Worm (Caenorhabditis elegans) whole organism, young adult: ENCODE results near the gene srr-4.

Experiments
- D2030.7 ChIP-seq: fragments of 200-800 bp; sonication (Bioruptor generic); IDR thresholded peaks from 2 replicates; pipeline ENCODE4 v1.3.6; 2022; ENCODE audit warnings: missing genetic modification reagents, missing genetic modification characterization, missing compliant biosample characterization
- F23B12.7 ChIP-seq: sonication (generic microtip); optimal IDR thresholded peaks from 2 replicates; lab custom pipeline; 2017; ENCODE audit warnings: missing genetic modification characterization, mild to moderate bottlenecking, missing compliant biosample characterization, antibody characterized with exemption, moderate library complexity; ENCODE audit not compliant: insufficient read depth
- T07F8.4 ChIP-seq: sonication (generic microtip); optimal IDR thresholded peaks from 2 replicates; lab custom pipeline; 2016; ENCODE audit warnings: mild to moderate bottlenecking, missing genetic modification characterization, moderate library complexity, missing compliant biosample characterization
- attf-5 ChIP-seq: fragments of 200-800 bp; sonication (Bioruptor generic); optimal IDR thresholded peaks from 2 replicates; lab custom pipeline; 2018; ENCODE audit warnings: mild to moderate bottlenecking, missing genetic modification characterization, missing compliant biosample characterization
- ets-4 ChIP-seq: fragments of 200-800 bp; sonication (Bioruptor generic); optimal IDR thresholded peaks from 2 replicates; lab custom pipeline; 2018; ENCODE audit warnings: mild to moderate bottlenecking, missing genetic modification characterization, missing compliant biosample characterization
- let-607 ChIP-seq, 2 experiments: fragments of 200-800 bp in 1 of 2; sonication (Bioruptor generic) in 1 of 2; sonication (generic microtip) in 1 of 2; optimal IDR thresholded peaks; 2 replicates each; lab custom pipeline; 2016 to 2018; ENCODE audit warnings: mild to moderate bottlenecking in 2 of 2, missing compliant biosample characterization in 2 of 2, missing genetic modification characterization in 2 of 2, moderate library complexity in 2 of 2, missing genotype in 1 of 2
- mxl-1 ChIP-seq: sonication (generic microtip); optimal IDR thresholded peaks from 2 replicates; lab custom pipeline; 2016; ENCODE audit warnings: missing genetic modification characterization, missing compliant biosample characterization
- sptf-2 ChIP-seq: fragments of 200-800 bp; sonication (Bioruptor generic); optimal IDR thresholded peaks from 2 replicates; lab custom pipeline; 2018; ENCODE audit warnings: mild to moderate bottlenecking, missing genetic modification characterization, missing compliant biosample characterization

DNA sequence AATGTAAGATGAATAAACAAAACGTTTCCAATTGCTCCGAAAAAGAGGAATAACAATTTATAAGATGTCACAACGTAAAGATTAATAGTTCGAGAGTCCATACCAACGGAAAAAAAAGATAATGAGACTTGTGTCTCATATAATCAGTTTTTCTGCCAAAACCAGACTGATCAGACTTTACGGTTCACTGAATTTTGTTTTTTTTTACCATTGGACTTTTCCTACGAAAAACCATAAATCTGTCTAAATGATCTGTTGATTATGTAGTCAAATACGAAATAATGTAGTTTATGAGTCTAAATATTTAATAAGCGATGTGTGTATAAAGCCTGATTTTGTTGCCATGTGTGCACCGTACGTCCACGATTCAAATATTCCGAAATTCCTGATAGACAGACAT is 40.0 kb upstream of the srr-4 start, which contains the start of gene srsx-11:
- TF ChIP-seq let-607 (tag; optimal IDR thresholded peaks at IDR 0.05; lab: Kevin White, UChicago) = no peak
- TF ChIP-seq F23B12.7 (tag; lab: Kevin White, UChicago) = no peak
- no peak for TF ChIP-seq attf-5 (GFP tag; lab: Kevin White, UChicago)
- no peak for TF ChIP-seq D2030.7 (GFP tag; lab: Robert Waterston, UW)
- TF ChIP-seq T07F8.4 = no peak
- TF ChIP-seq mxl-1 (tag; lab: Kevin White, UChicago) = no peak
- no peak for TF ChIP-seq sptf-2 (GFP tag; lab: Kevin White, UChicago)
- no peak for TF ChIP-seq ets-4
